Fruit fly (Drosophila melanogaster) Kc167 (cell line): ENCODE results near the gene lqfR.

Experiments
- Sin3A ChIP-seq: fragments of >200 bp; optimal IDR thresholded peaks from 2 replicates; lab custom pipeline; 2018; ENCODE audit warnings: missing external identifiers
- psq ChIP-seq: fragments of >200 bp; optimal IDR thresholded peaks from 2 replicates; lab custom pipeline; 2017; ENCODE audit warnings: missing external identifiers
- ttk ChIP-seq: sonication (Bioruptor generic); optimal IDR thresholded peaks from 2 replicates; lab custom pipeline; 2017; ENCODE audit warnings: missing external identifiers

DNA sequence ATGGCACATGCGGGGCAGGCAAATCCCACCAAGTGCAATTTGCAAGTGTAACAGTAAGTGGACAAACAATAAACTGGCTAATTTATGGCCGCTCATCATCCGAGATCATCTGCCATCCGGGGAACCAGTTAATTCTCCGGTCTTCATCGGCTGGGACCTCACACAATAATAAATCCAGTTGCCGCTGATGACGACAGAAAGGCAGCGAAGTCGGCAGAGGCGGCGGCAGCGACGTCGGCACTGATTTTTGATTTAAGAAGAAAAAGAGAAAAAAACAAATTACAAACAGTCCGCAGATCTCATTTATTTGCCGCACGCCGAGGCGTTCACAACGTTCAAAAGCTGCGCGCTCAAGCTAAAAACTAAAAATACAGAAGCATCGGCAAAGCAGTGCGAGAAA, 8.7 kb upstream of the lqfR start, which contains the start of gene CG13856:
- no peak for TF ChIP-seq psq (lab: Kevin White, UChicago)
- no peak for TF ChIP-seq ttk (lab: Kevin White, UChicago)
- TF ChIP-seq Sin3A (lab: Kevin White, UChicago), result no peak
